Worm (Caenorhabditis elegans) whole organism, midembryonic: ENCODE measurements around the gene cash-1.

Source experiments
- T22C8.4 ChIP-seq: fragments of 200-800 bp; sonication (Bioruptor generic); IDR thresholded peaks from 2 replicates; pipeline ENCODE4 v1.3.6; 2022; ENCODE audit warnings: missing genetic modification characterization, missing compliant biosample characterization
- cog-1 ChIP-seq: sonication (generic microtip); optimal IDR thresholded peaks from 2 replicates; lab custom pipeline; 2016; ENCODE audit warnings: missing genetic modification characterization, missing compliant biosample characterization
- flt-1 ChIP-seq: fragments of 200-800 bp; sonication (Bioruptor generic); IDR thresholded peaks from 2 replicates; pipeline ENCODE4 v1.3.6; 2022; ENCODE audit warnings: missing genetic modification characterization, missing compliant biosample characterization
- klf-2 ChIP-seq: fragments of 200-800 bp; sonication (Bioruptor generic); conservative IDR thresholded peaks from 2 replicates; pipeline ENCODE4 v1.3.6; 2022; ENCODE audit warnings: missing genetic modification reagents, missing genetic modification characterization, missing compliant biosample characterization
- med-1 ChIP-seq: sonication (generic microtip); optimal IDR thresholded peaks from 2 replicates; lab custom pipeline; 2017; ENCODE audit warnings: missing genetic modification characterization, mild to moderate bottlenecking, missing compliant biosample characterization, antibody characterized with exemption, missing genetic modification reagents; ENCODE audit not compliant: insufficient read depth
- ref-1 ChIP-seq: fragments of 200-800 bp; sonication (Bioruptor generic); conservative IDR thresholded peaks from 2 replicates; pipeline ENCODE4 v1.3.6; 2022; ENCODE audit warnings: missing genetic modification reagents, missing genetic modification characterization, missing compliant biosample characterization
- tab-1 ChIP-seq: fragments of 200-800 bp; sonication (Bioruptor generic); IDR thresholded peaks from 2 replicates; pipeline ENCODE4 v1.3.6; 2022; ENCODE audit warnings: missing genetic modification characterization, missing compliant biosample characterization
- ztf-23 ChIP-seq: fragments of 200-800 bp; sonication (Bioruptor generic); IDR thresholded peaks from 2 replicates; pipeline ENCODE4 v1.3.6; 2022; ENCODE audit warnings: missing genetic modification reagents, missing genetic modification characterization, missing compliant biosample characterization
- ztf-29 ChIP-seq: fragments of 200-800 bp; sonication (Bioruptor generic); IDR thresholded peaks from 2 replicates; pipeline ENCODE4 v1.3.6; 2022; ENCODE audit warnings: missing genetic modification reagents, missing genetic modification characterization, missing compliant biosample characterization

Gene cash-1

DNA sequence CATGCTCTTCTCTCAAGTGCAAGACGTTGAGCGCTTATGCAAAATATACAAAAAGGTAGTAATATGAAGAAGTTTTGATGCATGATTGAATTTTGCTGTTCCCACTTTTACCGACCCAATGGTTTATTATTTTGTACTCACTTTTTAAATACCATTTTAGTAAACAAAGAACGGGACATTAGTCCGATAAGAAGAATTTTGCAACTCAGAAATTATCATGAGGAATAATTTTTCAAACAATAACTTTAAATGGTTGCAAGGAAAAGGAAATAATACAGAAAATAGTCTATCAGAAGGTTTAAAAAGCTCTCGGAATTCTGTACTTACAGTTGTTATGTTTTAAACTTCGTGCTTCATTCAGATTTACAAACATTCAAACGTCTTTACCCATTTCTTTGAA, 52.5 kb downstream of the cash-1 start, which contains the start of gene F15H10.9:
Gene F15H10.9, minus strand, starts transcription at position 101 of the 400 bp plus-strand sequence.
- TF ChIP-seq T22C8.4: no peak
- TF ChIP-seq cog-1 (tag; lab: Kevin White, UChicago): no peak
- TF ChIP-seq tab-1 (GFP tag; lab: Robert Waterston, UW): no peak
- TF ChIP-seq ztf-23 (GFP tag; lab: Robert Waterston, UW): no peak
- no peak for TF ChIP-seq ref-1 (GFP tag; lab: Robert Waterston, UW)
- no peak for TF ChIP-seq klf-2
- no peak for TF ChIP-seq flt-1 (GFP tag; lab: Robert Waterston, UW)
- no peak for TF ChIP-seq ztf-29 (GFP tag; lab: Robert Waterston, UW)
- no peak for TF ChIP-seq med-1 (GFP tag; lab: Kevin White, UChicago)
